Worm (Caenorhabditis elegans) whole organism, L2 larva: ENCODE results near the gene F13E9.15.

Experiments
- C34F6.9 ChIP-seq: fragments of 150-350 bp; optimal IDR thresholded peaks from 2 replicates; lab custom pipeline; 2014; ENCODE audit warnings: missing biosample characterization, missing genetic modification characterization
- R02D3.7 ChIP-seq: fragments of 150-350 bp; optimal IDR thresholded peaks from 2 replicates; lab custom pipeline; 2014; ENCODE audit warnings: missing biosample characterization, missing genetic modification characterization
- ZK546.5 ChIP-seq: sonication (generic microtip); optimal IDR thresholded peaks from 2 replicates; lab custom pipeline; 2017; ENCODE audit warnings: missing biosample characterization, missing genetic modification characterization
- ama-1 ChIP-seq: fragments of 150-350 bp; optimal IDR thresholded peaks from 2 replicates; lab custom pipeline; 2018; ENCODE audit warnings: inconsistent platforms
- ceh-16 ChIP-seq: fragments of 150-350 bp; optimal IDR thresholded peaks from 2 replicates; lab custom pipeline; 2014; ENCODE audit warnings: missing biosample characterization, missing genetic modification characterization
- crh-2 ChIP-seq: sonication (generic microtip); optimal IDR thresholded peaks from 2 replicates; lab custom pipeline; 2017; ENCODE audit warnings: missing biosample characterization, missing genetic modification characterization
- elt-1 ChIP-seq: fragments of 150-350 bp; optimal IDR thresholded peaks from 2 replicates; lab custom pipeline; 2014; ENCODE audit warnings: missing biosample characterization, missing genetic modification characterization
- elt-3 ChIP-seq: sonication (generic microtip); optimal IDR thresholded peaks from 2 replicates; lab custom pipeline; 2017; ENCODE audit warnings: missing biosample characterization, missing genetic modification characterization
- lin-11 ChIP-seq: fragments of 150-350 bp; sonication (generic microtip); optimal IDR thresholded peaks from 2 replicates; lab custom pipeline; 2014; ENCODE audit warnings: missing biosample characterization, missing genetic modification characterization, inconsistent platforms, mixed read lengths
- lin-13 ChIP-seq: fragments of 150-350 bp; optimal IDR thresholded peaks from 2 replicates; lab custom pipeline; 2014; ENCODE audit warnings: missing biosample characterization, missing genetic modification reagents, missing genetic modification characterization
- lsy-2 ChIP-seq, 2 experiments: fragments of 150-350 bp in 1 of 2; sonication (generic microtip) in 1 of 2; optimal IDR thresholded peaks; 2 replicates each; lab custom pipeline; 2014 to 2017; ENCODE audit warnings: missing biosample characterization in 2 of 2, missing genetic modification characterization in 2 of 2
- mab-5 ChIP-seq: fragments of 150-350 bp; optimal IDR thresholded peaks from 2 replicates; lab custom pipeline; 2014; ENCODE audit warnings: missing biosample characterization, missing genetic modification characterization
- mbf-1 ChIP-seq: sonication (generic microtip); optimal IDR thresholded peaks from 2 replicates; lab custom pipeline; 2017; ENCODE audit warnings: missing biosample characterization, missing genetic modification characterization
- nhr-10 ChIP-seq: sonication (generic microtip); optimal IDR thresholded peaks from 2 replicates; lab custom pipeline; 2017; ENCODE audit warnings: missing biosample characterization, missing genetic modification characterization
- nhr-11 ChIP-seq: fragments of 150-350 bp; optimal IDR thresholded peaks from 2 replicates; lab custom pipeline; 2014; ENCODE audit warnings: missing biosample characterization, missing genetic modification characterization
- nhr-12 ChIP-seq: fragments of 150-350 bp; optimal IDR thresholded peaks from 2 replicates; lab custom pipeline; 2014; ENCODE audit warnings: missing biosample characterization, missing genetic modification characterization
- nhr-129 ChIP-seq: fragments of 150-350 bp; optimal IDR thresholded peaks from 2 replicates; lab custom pipeline; 2014; ENCODE audit warnings: missing biosample characterization, missing genetic modification characterization
- nhr-21 ChIP-seq: fragments of 150-350 bp; optimal IDR thresholded peaks from 2 replicates; lab custom pipeline; 2014; ENCODE audit warnings: missing biosample characterization, missing genetic modification characterization
- nhr-23 ChIP-seq: fragments of 150-350 bp; optimal IDR thresholded peaks from 2 replicates; lab custom pipeline; 2014; ENCODE audit warnings: missing biosample characterization, missing genetic modification reagents, missing genetic modification characterization
- nhr-237 ChIP-seq: fragments of 150-350 bp; optimal IDR thresholded peaks from 2 replicates; lab custom pipeline; 2014; ENCODE audit warnings: missing biosample characterization, missing genetic modification characterization
- nhr-25 ChIP-seq: fragments of 150-350 bp; sonication (generic microtip); optimal IDR thresholded peaks from 3 replicates; lab custom pipeline; 2014; ENCODE audit warnings: missing biosample characterization, missing genetic modification characterization
- nhr-6 ChIP-seq: fragments of 150-350 bp; optimal IDR thresholded peaks from 2 replicates; lab custom pipeline; 2014; ENCODE audit warnings: missing biosample characterization, missing genetic modification characterization
- nhr-77 ChIP-seq: fragments of 150-350 bp; optimal IDR thresholded peaks from 2 replicates; lab custom pipeline; 2014; ENCODE audit warnings: missing biosample characterization, missing genetic modification characterization
- skn-1 ChIP-seq: sonication (generic microtip); optimal IDR thresholded peaks from 2 replicates; lab custom pipeline; 2017; ENCODE audit warnings: missing biosample characterization, missing genetic modification characterization
- sma-3 ChIP-seq: sonication (generic microtip); optimal IDR thresholded peaks from 2 replicates; lab custom pipeline; 2016; ENCODE audit warnings: missing genetic modification reagents, missing genetic modification characterization, missing compliant biosample characterization
- sma-9 ChIP-seq, 2 experiments: fragments of 150-350 bp in 1 of 2; sonication (generic microtip) in 1 of 2; optimal IDR thresholded peaks; 2 replicates each; lab custom pipeline; 2014 to 2016; ENCODE audit warnings: missing genetic modification characterization in 2 of 2, mild to moderate bottlenecking in 1 of 2, missing biosample characterization in 1 of 2, missing compliant biosample characterization in 1 of 2, missing genetic modification reagents in 1 of 2, moderate library complexity in 1 of 2
- snpc-4 ChIP-seq: fragments of 150-350 bp; optimal IDR thresholded peaks from 2 replicates; lab custom pipeline; 2014; ENCODE audit warnings: missing biosample characterization, missing genetic modification characterization
- unc-39 ChIP-seq: fragments of 150-350 bp; optimal IDR thresholded peaks from 2 replicates; lab custom pipeline; 2014; ENCODE audit warnings: missing biosample characterization, missing genetic modification characterization
- unc-55 ChIP-seq: fragments of 150-350 bp; sonication (generic microtip); optimal IDR thresholded peaks from 3 replicates; lab custom pipeline; 2014; ENCODE audit warnings: missing biosample characterization, missing genetic modification reagents, missing genetic modification characterization
- zag-1 ChIP-seq: fragments of 150-350 bp; optimal IDR thresholded peaks from 2 replicates; lab custom pipeline; 2014; ENCODE audit warnings: missing biosample characterization, missing genetic modification characterization
- ztf-1 ChIP-seq: fragments of 200-800 bp; sonication (Bioruptor generic); conservative IDR thresholded peaks from 2 replicates; pipeline ENCODE4 v1.3.6; 2022; ENCODE audit warnings: missing genetic modification characterization, missing compliant biosample characterization
- ztf-4 ChIP-seq: fragments of 150-350 bp; optimal IDR thresholded peaks from 2 replicates; lab custom pipeline; 2014; ENCODE audit warnings: missing biosample characterization, missing genetic modification characterization

Gene F13E9.15

ce11 chrIV:10870158-10870557, 19.5 kb downstream of the F13E9.15 start:
- TF ChIP-seq snpc-4 = no peak
- TF ChIP-seq nhr-77 = no peak
- TF ChIP-seq ztf-1 (GFP tag; lab: Robert Waterston, UW) = no peak

- TF ChIP-seq ceh-16 (tag; lab: Kevin White, UChicago) = no peak
- no peak for TF ChIP-seq unc-39
- TF ChIP-seq sma-9 (GFP tag; optimal IDR thresholded peaks at IDR 0.05; lab: Kevin White, UChicago) = no peak
- no peak for TF ChIP-seq sma-9 (tag; optimal IDR thresholded peaks at IDR 0.05; lab: Kevin White, UChicago)
- TF ChIP-seq lin-13 (GFP tag; lab: Kevin White, UChicago) = no peak
- TF ChIP-seq ZK546.5 = no peak
- TF ChIP-seq nhr-129 (tag; lab: Kevin White, UChicago) = no peak
- no peak for TF ChIP-seq nhr-6
- TF ChIP-seq nhr-10 (tag; lab: Kevin White, UChicago) = no peak
- TF ChIP-seq ztf-1 (GFP tag; lab: Robert Waterston, UW) = no peak
- no peak for TF ChIP-seq crh-2 (tag; lab: Kevin White, UChicago)
- no peak for TF ChIP-seq nhr-21 (tag; lab: Kevin White, UChicago)
- TF ChIP-seq mbf-1 (tag; lab: Kevin White, UChicago) = no peak
- no peak for TF ChIP-seq elt-1 (tag; lab: Kevin White, UChicago)
- no peak for TF ChIP-seq sma-3
- no peak for TF ChIP-seq elt-3 (tag; lab: Kevin White, UChicago)
- no peak for TF ChIP-seq R02D3.7 (tag; lab: Kevin White, UChicago)
- TF ChIP-seq nhr-11 (tag; lab: Kevin White, UChicago) = no peak
- TF ChIP-seq nhr-25 (tag; lab: Kevin White, UChicago) = no peak
Observed at ce11 chrIV:10869642-10870041, 20.0 kb downstream of the F13E9.15 start.

- TF ChIP-seq zag-1 (peak; percentile 61), C34F6.9 (peak; percentile 5), unc-55 (GFP tag; lab: Kevin White, UChicago) (peak; percentile 12), R02D3.7 (tag; lab: Kevin White, UChicago) (no peak), lsy-2 (tag; optimal IDR thresholded peaks at IDR 0.05; lab: Kevin White, UChicago) (peak in 1 of 2 experiments; percentile 19), elt-3 (tag; lab: Kevin White, UChicago) (no peak)
- TF ChIP-seq, all 48 proteins: peak for 4
Observed at ce11 chrIV:10868629-10869251, 20.9 kb downstream of the F13E9.15 start, which contains the start of gene F13E9.11. Gene F13E9.11, minus strand, starts transcription at chrIV:10869135.

- TF ChIP-seq ama-1 (lab: Kevin White, UChicago) (no peak), skn-1 (no peak), nhr-25 (tag; lab: Kevin White, UChicago) (no peak), ceh-16 (tag; lab: Kevin White, UChicago) (no peak), ZK546.5 (no peak)
- TF ChIP-seq, all 48 proteins: peak for 0
Observed at ce11 chrIV:10867370-10868146, 22.1 kb downstream of the F13E9.15 start.

ce11 chrIV:10864031-10864430, 25.6 kb downstream of the F13E9.15 start, which contains the start of gene nish-1:
Gene nish-1, plus strand, starts transcription at chrIV:10864331.
- TF ChIP-seq skn-1 (no peak), sma-3 (no peak), nhr-237 (no peak), R02D3.7 (tag; lab: Kevin White, UChicago) (no peak), unc-55 (GFP tag; lab: Kevin White, UChicago) (no peak), nhr-12 (tag; lab: Kevin White, UChicago) (no peak), elt-1 (tag; lab: Kevin White, UChicago) (no peak), lin-11 (no peak), ztf-1 (GFP tag; lab: Robert Waterston, UW) (no peak), mab-5 (tag; lab: Kevin White, UChicago) (no peak), lsy-2 (tag; optimal IDR thresholded peaks at IDR 0.05; lab: Kevin White, UChicago) (no peak), nhr-10 (tag; lab: Kevin White, UChicago) (no peak), nhr-129 (tag; lab: Kevin White, UChicago) (no peak), nhr-23 (tag; lab: Kevin White, UChicago) (no peak), nhr-21 (tag; lab: Kevin White, UChicago) (no peak), ztf-4 (no peak)
